Fruit fly (Drosophila melanogaster) whole organism: Measurements from ENCODE around the gene CG9743.

Source experiments
- CG8478 ChIP-seq: fragments of >200 bp; optimal IDR thresholded peaks from 2 replicates; lab custom pipeline; 2018; ENCODE audit warnings: inconsistent platforms
- Dll ChIP-seq: fragments of >200 bp; optimal IDR thresholded peaks from 2 replicates; lab custom pipeline; 2017
- EcR ChIP-seq, 2 experiments: fragments of >200 bp; optimal IDR thresholded peaks; 2 replicates each; lab custom pipeline; 2017; ENCODE audit warnings: missing biosample characterization in 2 of 2, missing genetic modification characterization in 2 of 2, missing genetic modification reagents in 2 of 2
- pan ChIP-seq: fragments of >200 bp; optimal IDR thresholded peaks from 2 replicates; lab custom pipeline; 2017
- psq ChIP-seq: fragments of >200 bp; optimal IDR thresholded peaks from 2 replicates; lab custom pipeline; 2017
- usp ChIP-seq: fragments of >200 bp; optimal IDR thresholded peaks from 2 replicates; lab custom pipeline; 2017; ENCODE audit warnings: missing biosample characterization, missing genetic modification characterization, mixed read lengths

DNA sequence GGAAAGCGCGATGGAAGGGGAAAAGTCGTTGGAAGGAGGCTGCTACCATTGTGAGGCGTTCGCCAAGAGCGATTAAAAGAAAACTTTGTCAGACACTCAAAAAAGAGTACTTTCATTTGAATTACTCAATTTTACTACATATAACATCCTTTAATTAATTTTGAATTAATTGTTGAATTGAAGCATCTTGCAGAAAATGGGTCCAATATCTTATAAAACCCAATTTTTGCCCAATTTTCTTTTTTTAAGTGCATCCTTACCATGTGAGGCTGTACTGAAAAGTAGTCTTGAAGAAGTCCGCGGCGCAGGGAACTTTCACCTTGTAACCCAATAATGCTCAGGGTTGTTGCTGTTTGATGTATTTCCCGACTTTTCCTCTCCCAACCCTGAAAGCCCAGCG is 32.5 kb upstream of the CG9743 start:
- no peak for TF ChIP-seq CG8478
- no peak for TF ChIP-seq usp (GFP tag; lab: Kevin White, UChicago)
- TF ChIP-seq Dll (lab: Kevin White, UChicago), result no peak
- TF ChIP-seq psq (lab: Kevin White, UChicago), result no peak
- no peak for TF ChIP-seq pan (lab: Kevin White, UChicago)
- no peak for TF ChIP-seq EcR (GFP tag; optimal IDR thresholded peaks at IDR 0.05; lab: Kevin White, UChicago)
